Worm (Caenorhabditis elegans) whole organism, late embryonic: Measurements from ENCODE around the gene lam-2.

Source experiments
- C38D4.7 ChIP-seq: fragments of 200-800 bp; sonication (Bioruptor generic); optimal IDR thresholded peaks from 2 replicates; lab custom pipeline; 2018; ENCODE audit warnings: mild to moderate bottlenecking, missing genetic modification characterization, moderate library complexity, missing compliant biosample characterization
- F13H6.1 ChIP-seq: sonication (generic microtip); optimal IDR thresholded peaks from 2 replicates; lab custom pipeline; 2016; ENCODE audit warnings: missing genetic modification characterization, missing compliant biosample characterization
- K09A11.1 ChIP-seq: sonication (generic microtip); optimal IDR thresholded peaks from 2 replicates; lab custom pipeline; 2017; ENCODE audit warnings: antibody characterized with exemption, mild to moderate bottlenecking, missing genetic modification characterization, missing compliant biosample characterization; ENCODE audit not compliant: insufficient read depth
- T23F11.4 ChIP-seq: fragments of 200-800 bp; sonication (Bioruptor generic); optimal IDR thresholded peaks from 2 replicates; lab custom pipeline; 2018; ENCODE audit warnings: mild to moderate bottlenecking, missing genetic modification characterization, missing compliant biosample characterization
- Y22D7AL.16 ChIP-seq: sonication (generic microtip); optimal IDR thresholded peaks from 2 replicates; lab custom pipeline; 2016; ENCODE audit warnings: missing genetic modification characterization, missing compliant biosample characterization
- ahr-1 ChIP-seq: sonication (generic microtip); optimal IDR thresholded peaks from 2 replicates; lab custom pipeline; 2016; ENCODE audit warnings: missing genetic modification characterization, missing compliant biosample characterization
- ceh-14 ChIP-seq: sonication (generic microtip); optimal IDR thresholded peaks from 2 replicates; lab custom pipeline; 2016; ENCODE audit warnings: missing genotype, missing genetic modification characterization, missing compliant biosample characterization
- ceh-18 ChIP-seq: sonication (generic microtip); optimal IDR thresholded peaks from 2 replicates; lab custom pipeline; 2016; ENCODE audit warnings: missing genetic modification characterization, missing compliant biosample characterization
- ceh-2 ChIP-seq: sonication (generic microtip); optimal IDR thresholded peaks from 2 replicates; lab custom pipeline; 2016; ENCODE audit warnings: missing genotype, missing genetic modification characterization, missing compliant biosample characterization
- ceh-22 ChIP-seq: sonication (generic microtip); optimal IDR thresholded peaks from 2 replicates; lab custom pipeline; 2017; ENCODE audit warnings: missing biosample characterization, missing genetic modification characterization
- ceh-24 ChIP-seq: sonication (generic microtip); optimal IDR thresholded peaks from 2 replicates; lab custom pipeline; 2016; ENCODE audit warnings: mild to moderate bottlenecking, missing genetic modification characterization, missing compliant biosample characterization
- ceh-30 ChIP-seq: fragments of 150-350 bp; optimal IDR thresholded peaks from 2 replicates; lab custom pipeline; 2014; ENCODE audit warnings: missing biosample characterization, missing genetic modification characterization
- ceh-34 ChIP-seq: sonication (generic microtip); optimal IDR thresholded peaks from 2 replicates; lab custom pipeline; 2016; ENCODE audit warnings: mild to moderate bottlenecking, missing genetic modification characterization, missing compliant biosample characterization
- ceh-45 ChIP-seq: fragments of 200-800 bp; sonication (Bioruptor generic); IDR thresholded peaks from 2 replicates; pipeline ENCODE4 v1.3.6; 2022; ENCODE audit warnings: missing genetic modification reagents, missing genetic modification characterization, missing compliant biosample characterization
- ceh-48 ChIP-seq: sonication (generic microtip); optimal IDR thresholded peaks from 2 replicates; lab custom pipeline; 2016; ENCODE audit warnings: missing genetic modification characterization, inconsistent platforms, missing compliant biosample characterization
- ceh-6 ChIP-seq: fragments of 200-800 bp; sonication (Bioruptor generic); optimal IDR thresholded peaks from 2 replicates; lab custom pipeline; 2018; ENCODE audit warnings: mild to moderate bottlenecking, missing genetic modification characterization, missing compliant biosample characterization
- dve-1 ChIP-seq: sonication (generic microtip); optimal IDR thresholded peaks from 2 replicates; lab custom pipeline; 2017; ENCODE audit warnings: antibody characterized with exemption, mild to moderate bottlenecking, missing genetic modification characterization, missing compliant biosample characterization
- elt-2 ChIP-seq: sonication (generic microtip); optimal IDR thresholded peaks from 2 replicates; lab custom pipeline; 2016; ENCODE audit warnings: missing genetic modification reagents, missing genetic modification characterization, missing compliant biosample characterization
- ets-4 ChIP-seq: sonication (generic microtip); optimal IDR thresholded peaks from 2 replicates; lab custom pipeline; 2016; ENCODE audit warnings: missing genetic modification characterization, missing compliant biosample characterization
- fkh-10 ChIP-seq: fragments of 150-350 bp; optimal IDR thresholded peaks from 2 replicates; lab custom pipeline; 2014; ENCODE audit warnings: missing biosample characterization, missing genetic modification reagents, missing genetic modification characterization
- fkh-6 ChIP-seq: sonication (generic microtip); optimal IDR thresholded peaks from 2 replicates; lab custom pipeline; 2016; ENCODE audit warnings: missing genetic modification characterization, missing compliant biosample characterization
- hlh-15 ChIP-seq: sonication (generic microtip); optimal IDR thresholded peaks from 2 replicates; lab custom pipeline; 2016; ENCODE audit warnings: missing genetic modification characterization, missing compliant biosample characterization
- hlh-6 ChIP-seq: sonication (generic microtip); optimal IDR thresholded peaks from 2 replicates; lab custom pipeline; 2016; ENCODE audit warnings: missing genotype, missing genetic modification characterization, missing compliant biosample characterization
- hlh-8 ChIP-seq: sonication (generic microtip); optimal IDR thresholded peaks from 2 replicates; lab custom pipeline; 2016; ENCODE audit warnings: missing genotype, missing genetic modification characterization, missing compliant biosample characterization
- lim-6 ChIP-seq: sonication (generic microtip); optimal IDR thresholded peaks from 2 replicates; lab custom pipeline; 2016; ENCODE audit warnings: missing genetic modification characterization, missing compliant biosample characterization
- lin-11 ChIP-seq: fragments of 200-800 bp; sonication (Bioruptor generic); optimal IDR thresholded peaks from 2 replicates; lab custom pipeline; 2018; ENCODE audit warnings: mild to moderate bottlenecking, missing genetic modification characterization, missing compliant biosample characterization
- nfya-1 ChIP-seq: sonication (generic microtip); optimal IDR thresholded peaks from 2 replicates; lab custom pipeline; 2017; ENCODE audit warnings: missing genetic modification characterization, mild to moderate bottlenecking, missing compliant biosample characterization, antibody characterized with exemption, moderate library complexity
- npax-4 ChIP-seq: sonication (generic microtip); optimal IDR thresholded peaks from 2 replicates; lab custom pipeline; 2016; ENCODE audit warnings: missing genetic modification characterization, missing compliant biosample characterization
- odd-2 ChIP-seq: sonication (generic microtip); optimal IDR thresholded peaks from 2 replicates; lab custom pipeline; 2017; ENCODE audit warnings: antibody characterized with exemption, mild to moderate bottlenecking, missing genetic modification characterization, missing compliant biosample characterization
- pax-1 ChIP-seq: fragments of 150-350 bp; optimal IDR thresholded peaks from 2 replicates; lab custom pipeline; 2014; ENCODE audit warnings: missing biosample characterization, missing genetic modification characterization
- pha-2 ChIP-seq: sonication (generic microtip); optimal IDR thresholded peaks from 2 replicates; lab custom pipeline; 2017; ENCODE audit warnings: mild to moderate bottlenecking, missing genetic modification characterization, missing compliant biosample characterization
- pha-4 ChIP-seq: fragments of 150-350 bp; optimal IDR thresholded peaks from 2 replicates; lab custom pipeline; 2018; ENCODE audit warnings: missing biosample characterization, missing genetic modification reagents, missing genetic modification characterization
- pqm-1 ChIP-seq: sonication (generic microtip); optimal IDR thresholded peaks from 2 replicates; lab custom pipeline; 2016; ENCODE audit warnings: missing genetic modification characterization, missing compliant biosample characterization
- pros-1 ChIP-seq: fragments of 150-350 bp; optimal IDR thresholded peaks from 2 replicates; lab custom pipeline; 2014; ENCODE audit warnings: missing biosample characterization, missing genetic modification reagents, missing genetic modification characterization
- ref-2 ChIP-seq: sonication (generic microtip); optimal IDR thresholded peaks from 2 replicates; lab custom pipeline; 2016; ENCODE audit warnings: missing genetic modification characterization, missing compliant biosample characterization
- sdc-2 ChIP-seq: sonication (generic microtip); optimal IDR thresholded peaks from 2 replicates; lab custom pipeline; 2016; ENCODE audit warnings: missing genotype, missing genetic modification characterization, missing compliant biosample characterization
- sox-2 ChIP-seq: fragments of 200-800 bp; sonication (Bioruptor generic); IDR thresholded peaks from 2 replicates; pipeline ENCODE4 v1.3.6; 2022; ENCODE audit warnings: missing genetic modification reagents, missing genetic modification characterization, missing compliant biosample characterization
- unc-3 ChIP-seq, 2 experiments: fragments of 200-800 bp in 1 of 2; sonication (Bioruptor generic) in 1 of 2; sonication (generic microtip) in 1 of 2; conservative IDR thresholded peaks in 1 of 2; optimal IDR thresholded peaks in 1 of 2; 2 replicates each; pipeline versions ENCODE4 v1.3.6 to Lab custom; 2016 to 2022; ENCODE audit warnings: missing compliant biosample characterization in 2 of 2, missing genetic modification characterization in 2 of 2, missing genetic modification reagents in 1 of 2
- unc-42 ChIP-seq: sonication (generic microtip); optimal IDR thresholded peaks from 2 replicates; lab custom pipeline; 2016; ENCODE audit warnings: missing genotype, missing genetic modification characterization, missing compliant biosample characterization
- unc-86 ChIP-seq: sonication (generic microtip); optimal IDR thresholded peaks from 2 replicates; lab custom pipeline; 2016; ENCODE audit warnings: missing genetic modification characterization, missing compliant biosample characterization
- zip-5 ChIP-seq: sonication (generic microtip); optimal IDR thresholded peaks from 2 replicates; lab custom pipeline; 2016; ENCODE audit warnings: missing genetic modification characterization, missing compliant biosample characterization
- ztf-16 ChIP-seq: sonication (generic microtip); optimal IDR thresholded peaks from 2 replicates; lab custom pipeline; 2017; ENCODE audit warnings: missing genetic modification characterization, missing compliant biosample characterization

lam-2 gene

ce11 chrX:7176817-7177216 is 25.8 kb upstream of the lam-2 start:
- TF ChIP-seq hlh-8 (tag; lab: Kevin White, UChicago) (no peak), C38D4.7 (GFP tag; lab: Kevin White, UChicago) (no peak)
- TF ChIP-seq, all 69 proteins: peak for 0

- no peak for TF ChIP-seq unc-42 (tag; lab: Kevin White, UChicago)
- no peak for TF ChIP-seq lin-11
- no peak for TF ChIP-seq T23F11.4 (GFP tag; lab: Kevin White, UChicago)
- no peak for TF ChIP-seq hlh-6 (tag; lab: Kevin White, UChicago)
- no peak for TF ChIP-seq pros-1 (tag; lab: Kevin White, UChicago)
- TF ChIP-seq ceh-2, result no peak
- TF ChIP-seq ahr-1 (tag; lab: Kevin White, UChicago), result no peak
- TF ChIP-seq ceh-6, result no peak
- TF ChIP-seq ref-2, result no peak
- no peak for TF ChIP-seq dve-1
- no peak for TF ChIP-seq sdc-2 (tag; lab: Kevin White, UChicago)
- TF ChIP-seq fkh-6 (tag; lab: Kevin White, UChicago), result no peak
- TF ChIP-seq npax-4, result no peak
- no peak for TF ChIP-seq pha-4 (tag; lab: Kevin White, UChicago)
- TF ChIP-seq ceh-48 (tag; lab: Kevin White, UChicago), result no peak
- no peak for TF ChIP-seq ceh-34
- TF ChIP-seq zip-5 (tag; lab: Kevin White, UChicago), result no peak
- TF ChIP-seq unc-3 (GFP tag; conservative IDR thresholded peaks at IDR 0.05; lab: Robert Waterston, UW), result no peak
- no peak for TF ChIP-seq unc-3 (tag; optimal IDR thresholded peaks at IDR 0.05; lab: Kevin White, UChicago)
- no peak for TF ChIP-seq hlh-8 (tag; lab: Kevin White, UChicago)
Measured at ce11 chrX:7175389-7175788, 24.4 kb upstream of the lam-2 start.

- TF ChIP-seq nfya-1 (tag; lab: Kevin White, UChicago) (no peak), unc-86 (tag; lab: Kevin White, UChicago) (no peak), ceh-34 (no peak), ceh-24 (tag; lab: Kevin White, UChicago) (no peak)
Measured at ce11 chrX:7170575-7171297, 19.7 kb upstream of the lam-2 start, which contains the start of gene bar-1. bar-1 (minus strand) TSS chrX:7170625.

- TF ChIP-seq hlh-8 (tag; lab: Kevin White, UChicago) (no peak), ceh-22 (no peak), elt-2 (tag; lab: Kevin White, UChicago) (no peak), Y22D7AL.16 (no peak), odd-2 (tag; lab: Kevin White, UChicago) (no peak), ref-2 (no peak), sdc-2 (tag; lab: Kevin White, UChicago) (no peak), C38D4.7 (GFP tag; lab: Kevin White, UChicago) (no peak), ceh-6 (no peak), K09A11.1 (tag; lab: Kevin White, UChicago) (no peak), ztf-16 (no peak), fkh-10 (GFP tag; lab: Kevin White, UChicago) (no peak), zip-5 (tag; lab: Kevin White, UChicago) (no peak), lim-6 (tag; lab: Kevin White, UChicago) (no peak), pha-4 (tag; lab: Kevin White, UChicago) (no peak)
Measured at ce11 chrX:7162764-7163163, 11.7 kb upstream of the lam-2 start.

ce11 chrX:7158736-7159135 is 7.7 kb upstream of the lam-2 start, which contains the start of gene pgp-10:
pgp-10 (plus strand) TSS chrX:7159036.
- TF ChIP-seq pax-1 (no peak), hlh-15 (tag; lab: Kevin White, UChicago) (no peak), unc-42 (tag; lab: Kevin White, UChicago) (no peak), K09A11.1 (tag; lab: Kevin White, UChicago) (no peak), ets-4 (tag; lab: Kevin White, UChicago) (no peak), ceh-14 (tag; lab: Kevin White, UChicago) (no peak), ceh-22 (no peak), F13H6.1 (no peak), sdc-2 (tag; lab: Kevin White, UChicago) (no peak), ceh-18 (tag; lab: Kevin White, UChicago) (no peak), C38D4.7 (GFP tag; lab: Kevin White, UChicago) (no peak), ceh-45 (GFP tag; lab: Robert Waterston, UW) (no peak), unc-86 (tag; lab: Kevin White, UChicago) (no peak), sox-2 (no peak), pha-2 (tag; lab: Kevin White, UChicago) (no peak), ceh-30 (tag; lab: Kevin White, UChicago) (no peak), pqm-1 (tag; lab: Kevin White, UChicago) (no peak), unc-3 (GFP tag; conservative IDR thresholded peaks at IDR 0.05; lab: Robert Waterston, UW) (no peak), unc-3 (tag; optimal IDR thresholded peaks at IDR 0.05; lab: Kevin White, UChicago) (no peak)
